Fruit fly (Drosophila melanogaster) whole organism, embryonic: ENCODE measurements around the gene CaBP1.

Experiments
- ATbp ChIP-seq: fragments of 200-800 bp; sonication (Bioruptor generic); optimal IDR thresholded peaks from 2 replicates; lab custom pipeline; 2017; ENCODE audit warnings: missing biosample characterization, mild to moderate bottlenecking, missing genetic modification characterization, missing genetic modification reagents
- Ada2b ChIP-seq: fragments of 200-800 bp; sonication (Bioruptor generic); IDR thresholded peaks from 2 replicates; pipeline ENCODE4 v1.3.6; 2022; ENCODE audit warnings: missing biosample characterization, missing genetic modification characterization
- Awh ChIP-seq: fragments of 200-800 bp; sonication (Bioruptor generic); IDR thresholded peaks from 2 replicates; pipeline ENCODE4, ENCODE4 v1.3.6; 2022; ENCODE audit warnings: missing biosample characterization, missing genetic modification characterization
- C15 ChIP-seq: fragments of 200-800 bp; sonication (Bioruptor generic); IDR thresholded peaks from 3 replicates; pipeline ENCODE4 v1.3.6; 2022; ENCODE audit warnings: missing biosample characterization, missing genetic modification characterization
- CG10147 ChIP-seq: fragments of 200-800 bp; sonication (Bioruptor generic); optimal IDR thresholded peaks from 2 replicates; lab custom pipeline; 2019; ENCODE audit warnings: missing biosample characterization, mild to moderate bottlenecking, missing genetic modification characterization, moderate library complexity
- CG12659 ChIP-seq: fragments of 200-800 bp; sonication (Bioruptor generic); optimal IDR thresholded peaks from 3 replicates; lab custom pipeline; 2017; ENCODE audit warnings: mild to moderate bottlenecking, missing biosample characterization, missing genetic modification reagents, missing genetic modification characterization
- CG12942 ChIP-seq: fragments of 200-800 bp; sonication (Bioruptor generic); optimal IDR thresholded peaks from 3 replicates; lab custom pipeline; 2016; ENCODE audit warnings: missing biosample characterization, missing genetic modification characterization
- CG13894 ChIP-seq: fragments of 200-800 bp; sonication (Bioruptor generic); optimal IDR thresholded peaks from 3 replicates; lab custom pipeline; 2018; ENCODE audit warnings: missing biosample characterization, mild to moderate bottlenecking, missing genetic modification characterization, moderate library complexity
- CG14965 ChIP-seq: fragments of 200-800 bp; sonication (Bioruptor generic); optimal IDR thresholded peaks from 2 replicates; lab custom pipeline; 2016; ENCODE audit warnings: missing biosample characterization, missing genetic modification characterization, borderline replicate concordance
- CG15269 ChIP-seq: fragments of 200-800 bp; sonication (Bioruptor generic); optimal IDR thresholded peaks from 2 replicates; lab custom pipeline; 2018; ENCODE audit warnings: missing biosample characterization, mild to moderate bottlenecking, missing genetic modification characterization, moderate library complexity
- CG15601 ChIP-seq: fragments of 200-800 bp; sonication (Bioruptor generic); optimal IDR thresholded peaks from 3 replicates; lab custom pipeline; 2019; ENCODE audit warnings: missing biosample characterization, mild to moderate bottlenecking, missing genetic modification characterization, moderate library complexity
- CG16815 ChIP-seq: fragments of 200-800 bp; sonication (Bioruptor generic); optimal IDR thresholded peaks from 3 replicates; lab custom pipeline; 2017; ENCODE audit warnings: missing biosample characterization, mild to moderate bottlenecking, missing genetic modification characterization
- CG17912 ChIP-seq: fragments of 200-800 bp; sonication (Bioruptor generic); optimal IDR thresholded peaks from 2 replicates; lab custom pipeline; 2018; ENCODE audit warnings: missing biosample characterization, mild to moderate bottlenecking, missing genetic modification characterization
- CG18764 ChIP-seq: fragments of 200-800 bp; sonication (Bioruptor generic); optimal IDR thresholded peaks from 3 replicates; lab custom pipeline; 2016; ENCODE audit warnings: missing biosample characterization, missing genetic modification characterization
- CG3281 ChIP-seq: fragments of 200-800 bp; sonication (Bioruptor generic); optimal IDR thresholded peaks from 3 replicates; lab custom pipeline; 2017; ENCODE audit warnings: missing biosample characterization, mild to moderate bottlenecking, missing genetic modification characterization
- CG34376 ChIP-seq: fragments of 200-800 bp; sonication (Bioruptor generic); optimal IDR thresholded peaks from 2 replicates; lab custom pipeline; 2018; ENCODE audit warnings: missing biosample characterization, mild to moderate bottlenecking, missing genetic modification characterization
- CG6765 ChIP-seq: fragments of 200-800 bp; sonication (Bioruptor generic); optimal IDR thresholded peaks from 3 replicates; lab custom pipeline; 2017; ENCODE audit warnings: missing biosample characterization, mild to moderate bottlenecking, missing genetic modification characterization
- CG7839 ChIP-seq: fragments of 200-800 bp; sonication (Bioruptor generic); optimal IDR thresholded peaks from 3 replicates; lab custom pipeline; 2018; ENCODE audit warnings: missing biosample characterization, mild to moderate bottlenecking, missing genetic modification characterization, moderate library complexity
- CG8388 ChIP-seq: fragments of 200-800 bp; sonication (Bioruptor generic); optimal IDR thresholded peaks from 2 replicates; lab custom pipeline; 2019; ENCODE audit warnings: missing biosample characterization, mild to moderate bottlenecking, missing genetic modification characterization, moderate library complexity
- Dip3 ChIP-seq: fragments of 200-800 bp; sonication (Bioruptor generic); optimal IDR thresholded peaks from 3 replicates; lab custom pipeline; 2016; ENCODE audit warnings: missing biosample characterization, missing genetic modification characterization
- E2f1 ChIP-seq: fragments of 200-800 bp; sonication (Bioruptor generic); IDR thresholded peaks from 2 replicates; pipeline ENCODE4 v1.3.6; 2022; ENCODE audit warnings: missing biosample characterization, missing genetic modification characterization
- Fer3 ChIP-seq: fragments of 200-800 bp; sonication (Bioruptor generic); optimal IDR thresholded peaks from 2 replicates; lab custom pipeline; 2018; ENCODE audit warnings: missing biosample characterization, mild to moderate bottlenecking, missing genetic modification characterization, moderate library complexity
- Hmr ChIP-seq: fragments of 200-800 bp; sonication (Bioruptor generic); optimal IDR thresholded peaks from 3 replicates; lab custom pipeline; 2017; ENCODE audit warnings: mild to moderate bottlenecking, missing biosample characterization, missing genetic modification reagents, missing genetic modification characterization
- Hr51 ChIP-seq, 2 experiments: fragments of 200-800 bp; sonication (Bioruptor generic); optimal IDR thresholded peaks; 2 replicates in 1 of 2; 3 replicates in 1 of 2; lab custom pipeline; 2016 to 2018; ENCODE audit warnings: missing biosample characterization in 2 of 2, missing genetic modification characterization in 2 of 2, mild to moderate bottlenecking in 1 of 2, moderate library complexity in 1 of 2
- Meics ChIP-seq: fragments of 200-800 bp; sonication (Bioruptor generic); optimal IDR thresholded peaks from 2 replicates; lab custom pipeline; 2017; ENCODE audit warnings: missing biosample characterization, mild to moderate bottlenecking, missing genetic modification characterization
- Myb ChIP-seq: fragments of 200-800 bp; sonication (Bioruptor generic); optimal IDR thresholded peaks from 2 replicates; lab custom pipeline; 2016; ENCODE audit warnings: missing biosample characterization, missing genetic modification characterization
- Rfx ChIP-seq: fragments of 200-800 bp; sonication (Bioruptor generic); IDR thresholded peaks from 2 replicates; pipeline ENCODE4 v1.3.6; 2022; ENCODE audit warnings: missing biosample characterization, missing genetic modification characterization
- Ssrp ChIP-seq: fragments of 200-800 bp; sonication (Bioruptor generic); optimal IDR thresholded peaks from 2 replicates; lab custom pipeline; 2018; ENCODE audit warnings: missing biosample characterization, mild to moderate bottlenecking, missing genetic modification characterization, moderate library complexity
- Taf1 ChIP-seq: fragments of 200-800 bp; sonication (Bioruptor generic); IDR thresholded peaks from 2 replicates; pipeline ENCODE4 v1.3.6; 2022; ENCODE audit warnings: missing biosample characterization, missing genetic modification characterization
- bcd ChIP-seq: fragments of 200-800 bp; sonication (Bioruptor generic); optimal IDR thresholded peaks from 2 replicates; lab custom pipeline; 2017; ENCODE audit warnings: missing biosample characterization, mild to moderate bottlenecking, missing genetic modification characterization
- bsh ChIP-seq, 2 experiments: fragments of 200-800 bp; sonication (Bioruptor generic); optimal IDR thresholded peaks; 2 replicates each; lab custom pipeline; 2017 to 2018; ENCODE audit warnings: mild to moderate bottlenecking in 2 of 2, missing biosample characterization in 2 of 2, missing genetic modification characterization in 2 of 2, moderate library complexity in 1 of 2
- corto ChIP-seq: fragments of 200-800 bp; sonication (Bioruptor generic); optimal IDR thresholded peaks from 2 replicates; lab custom pipeline; 2016; ENCODE audit warnings: missing biosample characterization, mild to moderate bottlenecking, missing genetic modification characterization, moderate library complexity
- crc ChIP-seq: fragments of 200-800 bp; sonication (Bioruptor generic); optimal IDR thresholded peaks from 2 replicates; lab custom pipeline; 2016; ENCODE audit warnings: missing biosample characterization, missing genetic modification characterization
- eve ChIP-seq, 2 experiments: fragments of >200 bp; optimal IDR thresholded peaks; 2 replicates each; lab custom pipeline; 2017; ENCODE audit warnings: missing biosample characterization in 2 of 2, missing genetic modification characterization in 2 of 2
- fu2 ChIP-seq: fragments of 200-800 bp; sonication (Bioruptor generic); optimal IDR thresholded peaks from 2 replicates; lab custom pipeline; 2016; ENCODE audit warnings: missing biosample characterization, missing genetic modification characterization
- ken ChIP-seq: fragments of 200-800 bp; sonication (Bioruptor generic); IDR thresholded peaks from 3 replicates; pipeline ENCODE4 v1.3.6; 2022; ENCODE audit warnings: missing biosample characterization, missing genetic modification characterization
- lbe ChIP-seq: fragments of 200-800 bp; sonication (Bioruptor generic); optimal IDR thresholded peaks from 2 replicates; lab custom pipeline; 2016; ENCODE audit warnings: missing biosample characterization, mild to moderate bottlenecking, missing genetic modification characterization
- nerfin-1 ChIP-seq: fragments of 200-800 bp; sonication (Bioruptor generic); optimal IDR thresholded peaks from 3 replicates; lab custom pipeline; 2019; ENCODE audit warnings: missing biosample characterization, mild to moderate bottlenecking, missing genetic modification characterization, moderate library complexity
- org-1 ChIP-seq: fragments of 200-800 bp; sonication (Bioruptor generic); optimal IDR thresholded peaks from 2 replicates; lab custom pipeline; 2017; ENCODE audit warnings: missing biosample characterization, missing genetic modification characterization
- pan ChIP-seq, 4 experiments: fragments of >200 bp in 3 of 4; fragments of 200-800 bp in 1 of 4; sonication (Bioruptor generic) in 1 of 4; optimal IDR thresholded peaks in 3 of 4; IDR thresholded peaks in 1 of 4; 2 replicates each; pipeline versions ENCODE4 v1.3.6 to Lab custom; 2017 to 2022; ENCODE audit warnings: missing biosample characterization in 2 of 4, missing genetic modification characterization in 2 of 4, mixed read lengths in 1 of 4
- scrt ChIP-seq: fragments of 200-800 bp; sonication (Bioruptor generic); optimal IDR thresholded peaks from 2 replicates; lab custom pipeline; 2018; ENCODE audit warnings: missing biosample characterization, mild to moderate bottlenecking, missing genetic modification characterization, moderate library complexity
- seq ChIP-seq: fragments of 200-800 bp; sonication (Bioruptor generic); IDR thresholded peaks from 2 replicates; pipeline ENCODE4 v1.3.6; 2022; ENCODE audit warnings: missing biosample characterization, missing genetic modification characterization
- sug ChIP-seq: fragments of 200-800 bp; optimal IDR thresholded peaks from 2 replicates; lab custom pipeline; 2019; ENCODE audit warnings: missing biosample characterization, mild to moderate bottlenecking, missing genetic modification characterization, moderate library complexity
- tll ChIP-seq, 2 experiments: fragments of 200-800 bp in 1 of 2; fragments of >200 bp in 1 of 2; sonication (Bioruptor generic) in 1 of 2; optimal IDR thresholded peaks; 2 replicates each; lab custom pipeline; 2017 to 2019; ENCODE audit warnings: missing biosample characterization in 2 of 2, missing genetic modification characterization in 2 of 2, mild to moderate bottlenecking in 1 of 2, moderate library complexity in 1 of 2
- tup ChIP-seq: fragments of 200-800 bp; sonication (Bioruptor generic); optimal IDR thresholded peaks from 2 replicates; lab custom pipeline; 2016; ENCODE audit warnings: missing biosample characterization, mild to moderate bottlenecking, missing genetic modification characterization, moderate library complexity
- wdn ChIP-seq: fragments of 200-800 bp; sonication (Bioruptor generic); IDR thresholded peaks from 2 replicates; pipeline ENCODE4 v1.3.6; 2022; ENCODE audit warnings: missing biosample characterization, missing genetic modification characterization

Gene CaBP1

DNA sequence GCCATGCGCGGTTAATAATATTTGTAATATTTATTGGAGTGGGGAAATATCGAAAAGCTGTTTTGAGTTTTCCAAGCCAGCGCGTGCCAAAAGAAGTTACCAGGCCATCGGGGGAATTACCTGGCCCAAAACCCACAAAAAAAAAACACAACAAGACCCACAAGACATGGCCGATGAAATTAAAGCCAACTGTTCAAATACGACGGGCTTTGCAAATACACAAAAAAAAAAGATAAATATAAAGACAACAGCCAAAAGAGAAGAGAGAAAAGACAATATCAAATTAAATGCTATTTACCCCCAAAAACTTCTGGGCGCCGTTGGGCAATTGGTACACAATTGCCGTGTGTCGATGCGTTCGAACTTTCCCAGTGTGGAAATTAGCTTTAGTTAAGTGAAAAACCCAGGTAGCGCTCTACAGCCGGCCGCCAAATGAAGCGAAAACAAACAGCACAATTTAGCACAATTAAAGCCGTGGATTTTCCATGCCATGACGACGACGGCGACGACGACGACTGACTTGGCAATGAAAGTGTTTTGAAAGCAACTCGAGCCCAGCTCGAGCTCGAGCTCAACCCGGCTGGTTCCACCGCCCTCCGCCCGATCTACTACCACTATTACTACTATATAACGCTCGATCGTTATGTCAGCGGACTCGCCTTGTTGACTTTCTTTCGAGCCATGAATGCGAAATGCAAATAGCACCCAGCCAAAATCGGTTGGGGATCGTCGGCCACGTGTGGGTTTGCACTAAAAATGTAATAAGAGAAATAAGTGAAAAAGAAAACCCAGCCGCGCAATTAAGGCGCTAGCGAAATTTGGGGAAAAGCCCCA, 38.5 kb downstream of the CaBP1 start (continued):
- TF ChIP-seq Ada2b, result 0 out of 2 replicates have a peak, but pooled peaks have one; percentile 21
- peak; percentile 36 for TF ChIP-seq Dip3 (GFP tag; lab: Kevin White, UChicago)
- TF ChIP-seq ken (GFP tag; lab: Robert Waterston, UW), result 0 out of 3 replicates have a peak, but pooled peaks have one; percentile 13
- TF ChIP-seq Rfx (GFP tag; lab: Robert Waterston, UW), result peak; percentile 55; the same call in 1 of the 2 replicates
- peak; percentile 17 for TF ChIP-seq CG34376 (GFP tag; lab: Kevin White, UChicago)
- no peak for TF ChIP-seq CG16815 (GFP tag; lab: Kevin White, UChicago)
- peak; percentile 14 for TF ChIP-seq CG7839 (tag; lab: Kevin White, UChicago)
- no peak for TF ChIP-seq CG14965 (GFP tag; lab: Kevin White, UChicago)
- peak in 1 of 2 experiments; percentile 52 for TF ChIP-seq bsh (GFP tag; optimal IDR thresholded peaks at IDR 0.05; lab: Kevin White, UChicago)
- peak; percentile 57 for TF ChIP-seq CG17912 (GFP tag; lab: Kevin White, UChicago)
- TF ChIP-seq org-1 (GFP tag; lab: Kevin White, UChicago), result peak; percentile 20
- TF ChIP-seq scrt (GFP tag; lab: Kevin White, UChicago), result peak; percentile 30
- no peak for TF ChIP-seq pan (optimal IDR thresholded peaks at IDR 0.05; lab: Kevin White, UChicago)
- no peak for TF ChIP-seq pan (GFP tag; optimal IDR thresholded peaks at IDR 0.05 in 1 of 2, IDR thresholded peaks at IDR 0.05 in 1 of 2)
- peak; percentile 91 for TF ChIP-seq ATbp (GFP tag; lab: Kevin White, UChicago)
- no peak for TF ChIP-seq CG18764 (GFP tag; lab: Kevin White, UChicago)
- no peak for TF ChIP-seq CG8388 (GFP tag; lab: Kevin White, UChicago)
- TF ChIP-seq Hr51 (GFP tag; optimal IDR thresholded peaks at IDR 0.05; lab: Kevin White, UChicago), result no peak
- peak in 1 of 2 experiments; percentile 34 for TF ChIP-seq eve (GFP tag; optimal IDR thresholded peaks at IDR 0.05; lab: Kevin White, UChicago)
- peak; percentile 28 for TF ChIP-seq nerfin-1 (tag; lab: Kevin White, UChicago)
- no peak; the same call in 1 of the 2 replicates for TF ChIP-seq E2f1 (GFP tag; lab: Robert Waterston, UW)
- peak; percentile 43 for TF ChIP-seq CG15269 (tag; lab: Kevin White, UChicago)
- TF ChIP-seq Meics (GFP tag; lab: Kevin White, UChicago), result peak; percentile 55
- peak; percentile 56; the same call in 1 of the 2 replicates for TF ChIP-seq seq (GFP tag; lab: Robert Waterston, UW)
- peak; percentile 50 for TF ChIP-seq CG6765
- TF ChIP-seq Myb (GFP tag; lab: Kevin White, UChicago), result peak; percentile 13
- TF ChIP-seq tll (GFP tag; optimal IDR thresholded peaks at IDR 0.05; lab: Kevin White, UChicago), result no peak
- no peak for TF ChIP-seq Ssrp (tag; lab: Kevin White, UChicago)
- peak; percentile 55 for TF ChIP-seq crc (GFP tag; lab: Kevin White, UChicago)
- 0 out of 2 replicates have a peak, but pooled peaks have one; percentile 21 for TF ChIP-seq wdn (GFP tag; lab: Robert Waterston, UW)
- peak; percentile 6 for TF ChIP-seq bcd
- no peak for TF ChIP-seq Taf1 (GFP tag; lab: Robert Waterston, UW)
- TF ChIP-seq sug (tag; lab: Kevin White, UChicago), result no peak
- TF ChIP-seq CG12942 (GFP tag; lab: Kevin White, UChicago), result peak; percentile 22
- peak; percentile 4 for TF ChIP-seq CG13894 (tag; lab: Kevin White, UChicago)
- TF ChIP-seq tup, result peak; percentile 46
- TF ChIP-seq Hmr, result peak; percentile 82
- TF ChIP-seq C15 (GFP tag; lab: Robert Waterston, UW), result no peak
- no peak for TF ChIP-seq lbe (GFP tag; lab: Kevin White, UChicago)
- TF ChIP-seq CG15601 (tag; lab: Kevin White, UChicago), result peak; percentile 74
- TF ChIP-seq CG10147 (GFP tag; lab: Kevin White, UChicago), result peak; percentile 41
- peak; percentile 11 for TF ChIP-seq CG3281 (GFP tag; lab: Kevin White, UChicago)
- peak; percentile 77 for TF ChIP-seq Awh (GFP tag; lab: Robert Waterston, UW)
- TF ChIP-seq corto (GFP tag; lab: Kevin White, UChicago), result no peak
- TF ChIP-seq CG12659, result peak; percentile 51
- TF ChIP-seq Fer3 (tag; lab: Kevin White, UChicago), result peak; percentile 43
- TF ChIP-seq fu2 (GFP tag; lab: Kevin White, UChicago), result no peak
